Worm (Caenorhabditis elegans) whole organism, L4/young adult: ENCODE results near the gene hsp-16.2.

Experiments
- dao-5 ChIP-seq: sonication (generic microtip); optimal IDR thresholded peaks from 2 replicates; lab custom pipeline; 2016; ENCODE audit warnings: missing genotype, missing genetic modification characterization, moderate library complexity, missing compliant biosample characterization
- him-1 ChIP-seq: sonication (generic microtip); optimal IDR thresholded peaks from 2 replicates; lab custom pipeline; 2016; ENCODE audit warnings: missing genotype, missing genetic modification reagents, missing genetic modification characterization, missing compliant biosample characterization

DNA sequence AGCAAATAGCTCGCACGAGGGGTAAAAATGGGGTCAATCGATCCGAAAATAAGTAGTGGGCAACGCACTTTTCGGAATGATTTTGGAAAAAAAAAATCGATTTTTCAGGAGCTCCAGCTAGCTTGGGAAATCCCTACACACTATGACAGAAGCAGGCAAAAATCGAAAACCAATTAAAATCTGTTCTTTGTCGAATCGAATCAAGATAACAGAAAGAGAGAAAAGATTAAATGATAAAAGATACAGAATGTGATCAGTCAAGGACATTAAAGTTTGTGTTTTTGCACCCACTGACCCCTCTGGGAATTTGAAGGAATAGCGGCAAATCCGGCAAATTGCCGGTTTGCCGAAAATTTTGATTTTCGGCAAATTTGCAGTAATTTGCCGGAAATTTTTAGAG lies 37.3 kb downstream of the hsp-16.2 start:
- no peak for TF ChIP-seq him-1 (tag; lab: Kevin White, UChicago)
- TF ChIP-seq dao-5 (tag; lab: Kevin White, UChicago): no peak
